In genomic region chrX:2814097-2814720, ce11 we compare ENCODE assay signal across 5 worm cellular contexts.
A peak's percentile ranks its signal among the peaks of the same experiment; 100 is the strongest.
TF ChIP-seq lines count a peak whose summit lies in the region.

C14A11.6 (minus strand) TSS chrX:2814147.

TF ChIP-seq in whole organism, L1 larva, 84 proteins besides CTCF, POLR2A, EP300 and RAD21:
- TF ChIP-seq egl-13 (tag; optimal IDR thresholded peaks at IDR 0.05; lab: Kevin White, UChicago) (no peak), lin-39 (tag; optimal IDR thresholded peaks at IDR 0.05; lab: Kevin White, UChicago) (no peak), mep-1 (tag; optimal IDR thresholded peaks at IDR 0.05; lab: Kevin White, UChicago) (no peak), nhr-71 (tag; optimal IDR thresholded peaks at IDR 0.05; lab: Kevin White, UChicago) (peak; percentile 12), snu-23 (GFP tag; optimal IDR thresholded peaks at IDR 0.05; lab: Kevin White, UChicago) (peak; percentile 5), nhr-47 (tag; optimal IDR thresholded peaks at IDR 0.05; lab: Kevin White, UChicago) (peak; percentile 20), lsy-2 (tag; optimal IDR thresholded peaks at IDR 0.05; lab: Kevin White, UChicago) (peak in 1 of 2 experiments; percentile 5), lin-14 (GFP tag; optimal IDR thresholded peaks at IDR 0.05; lab: Kevin White, UChicago) (peak; percentile 55), unc-62 (GFP tag; optimal IDR thresholded peaks at IDR 0.05; lab: Kevin White, UChicago) (no peak), fkh-8 (tag; optimal IDR thresholded peaks at IDR 0.05; lab: Kevin White, UChicago) (peak; percentile 11)

TF ChIP-seq in whole organism, L2 larva, 48 proteins besides CTCF, POLR2A, EP300 and RAD21 (continues in another document):
- TF ChIP-seq aly-2 (tag; optimal IDR thresholded peaks at IDR 0.05; lab: Kevin White, UChicago) (no peak), dmd-4 (tag; optimal IDR thresholded peaks at IDR 0.05; lab: Kevin White, UChicago) (no peak), ztf-11 (tag; optimal IDR thresholded peaks at IDR 0.05; lab: Kevin White, UChicago) (no peak), nhr-11 (tag; optimal IDR thresholded peaks at IDR 0.05; lab: Kevin White, UChicago) (no peak), ztf-4 (tag; optimal IDR thresholded peaks at IDR 0.05; lab: Kevin White, UChicago) (no peak), unc-62 (GFP tag; optimal IDR thresholded peaks at IDR 0.05; lab: Kevin White, UChicago) (no peak), nhr-77 (tag; optimal IDR thresholded peaks at IDR 0.05; lab: Kevin White, UChicago) (no peak), snpc-4 (tag; optimal IDR thresholded peaks at IDR 0.05; lab: Kevin White, UChicago) (no peak), fos-1 (tag; optimal IDR thresholded peaks at IDR 0.05; lab: Kevin White, UChicago) (no peak), elt-3 (tag; optimal IDR thresholded peaks at IDR 0.05; lab: Kevin White, UChicago) (no peak), sem-4 (tag; optimal IDR thresholded peaks at IDR 0.05; lab: Kevin White, UChicago) (no peak), nhr-10 (tag; optimal IDR thresholded peaks at IDR 0.05; lab: Kevin White, UChicago) (no peak), ceh-16 (tag; optimal IDR thresholded peaks at IDR 0.05; lab: Kevin White, UChicago) (no peak), nhr-12 (tag; optimal IDR thresholded peaks at IDR 0.05; lab: Kevin White, UChicago) (no peak), C34F6.9 (tag; optimal IDR thresholded peaks at IDR 0.05; lab: Kevin White, UChicago) (peak; percentile 39), unc-55 (GFP tag; optimal IDR thresholded peaks at IDR 0.05; lab: Kevin White, UChicago) (peak; percentile 81), crh-2 (tag; optimal IDR thresholded peaks at IDR 0.05; lab: Kevin White, UChicago) (peak; percentile 18), mbf-1 (tag; optimal IDR thresholded peaks at IDR 0.05; lab: Kevin White, UChicago) (no peak), lin-39 (tag; optimal IDR thresholded peaks at IDR 0.05; lab: Kevin White, UChicago) (no peak), elt-1 (tag; optimal IDR thresholded peaks at IDR 0.05; lab: Kevin White, UChicago) (no peak), mab-5 (tag; optimal IDR thresholded peaks at IDR 0.05; lab: Kevin White, UChicago) (no peak), F13H6.1 (tag; optimal IDR thresholded peaks at IDR 0.05; lab: Kevin White, UChicago) (no peak)

TF ChIP-seq in whole organism, L3 larva, 47 proteins besides CTCF, POLR2A, EP300 and RAD21:
- TF ChIP-seq elt-2 (tag; optimal IDR thresholded peaks at IDR 0.05; lab: Kevin White, UChicago) (no peak), unc-62 (GFP tag; optimal IDR thresholded peaks at IDR 0.05; lab: Kevin White, UChicago) (no peak), nhr-12 (tag; optimal IDR thresholded peaks at IDR 0.05; lab: Kevin White, UChicago) (no peak), nhr-43 (tag; optimal IDR thresholded peaks at IDR 0.05; lab: Kevin White, UChicago; ENCODE audit: poor library complexity, severe bottlenecking) (no peak), unc-39 (tag; optimal IDR thresholded peaks at IDR 0.05; lab: Kevin White, UChicago) (no peak), jun-1 (tag; optimal IDR thresholded peaks at IDR 0.05; lab: Kevin White, UChicago) (no peak), skn-1 (tag; optimal IDR thresholded peaks at IDR 0.05; lab: Kevin White, UChicago) (no peak), mml-1 (tag; optimal IDR thresholded peaks at IDR 0.05; lab: Kevin White, UChicago) (no peak), nfya-1 (tag; optimal IDR thresholded peaks at IDR 0.05; lab: Kevin White, UChicago; ENCODE audit: insufficient read depth) (peak; percentile 38), ztf-11 (tag; optimal IDR thresholded peaks at IDR 0.05; lab: Kevin White, UChicago) (no peak), R02D3.7 (tag; optimal IDR thresholded peaks at IDR 0.05; lab: Kevin White, UChicago) (no peak), hmg-11 (tag; optimal IDR thresholded peaks at IDR 0.05; lab: Kevin White, UChicago) (peak; percentile 14), sea-2 (GFP tag; optimal IDR thresholded peaks at IDR 0.05; lab: Kevin White, UChicago) (no peak), fkh-2 (tag; optimal IDR thresholded peaks at IDR 0.05; lab: Kevin White, UChicago) (no peak), nhr-77 (tag; optimal IDR thresholded peaks at IDR 0.05; lab: Kevin White, UChicago) (no peak), ama-1 (optimal IDR thresholded peaks at IDR 0.05; lab: Kevin White, UChicago) (no peak), daf-12 (tag; optimal IDR thresholded peaks at IDR 0.05; lab: Kevin White, UChicago) (no peak), nhr-25 (tag; optimal IDR thresholded peaks at IDR 0.05; lab: Kevin White, UChicago) (no peak), lin-39 (tag; optimal IDR thresholded peaks at IDR 0.05; lab: Kevin White, UChicago) (peak; percentile 19), nhr-76 (tag; optimal IDR thresholded peaks at IDR 0.05; lab: Kevin White, UChicago) (no peak)

TF ChIP-seq in whole organism, L4 larva, 104 proteins besides CTCF, POLR2A, EP300 and RAD21:
- TF ChIP-seq ztf-11 (tag; optimal IDR thresholded peaks at IDR 0.05; lab: Kevin White, UChicago) = no peak
- no peak for TF ChIP-seq ZK546.5 (tag; optimal IDR thresholded peaks at IDR 0.05; lab: Kevin White, UChicago)
- peak; percentile 11 for TF ChIP-seq mep-1 (tag; optimal IDR thresholded peaks at IDR 0.05; lab: Kevin White, UChicago)
- peak; percentile 63 for TF ChIP-seq hlh-30 (tag; optimal IDR thresholded peaks at IDR 0.05; lab: Kevin White, UChicago; ENCODE audit: insufficient read depth)
- TF ChIP-seq Y5F2A.4 (GFP tag; optimal IDR thresholded peaks at IDR 0.05; lab: Kevin White, UChicago) = no peak
- no peak for TF ChIP-seq dmd-9 (GFP tag; IDR thresholded peaks at IDR 0.05; lab: Robert Waterston, UW)
- no peak for TF ChIP-seq F26F4.8 (GFP tag; conservative IDR thresholded peaks at IDR 0.05; lab: Robert Waterston, UW)
- TF ChIP-seq F10B5.3 (tag; optimal IDR thresholded peaks at IDR 0.05; lab: Kevin White, UChicago) = no peak
- peak in 1 of 2 experiments; percentile 19 for TF ChIP-seq mdl-1 (tag; optimal IDR thresholded peaks at IDR 0.05; lab: Kevin White, UChicago)
- no peak for TF ChIP-seq hif-1 (tag; optimal IDR thresholded peaks at IDR 0.05; lab: Kevin White, UChicago)
- no peak for TF ChIP-seq daf-16 (GFP tag; optimal IDR thresholded peaks at IDR 0.05; lab: Kevin White, UChicago)
- peak; percentile 18 for TF ChIP-seq daf-16 (tag; optimal IDR thresholded peaks at IDR 0.05; lab: Kevin White, UChicago)
- peak; percentile 55 for TF ChIP-seq fkh-10 (GFP tag; optimal IDR thresholded peaks at IDR 0.05; lab: Kevin White, UChicago)
- no peak for TF ChIP-seq lin-39 (tag; optimal IDR thresholded peaks at IDR 0.05; lab: Kevin White, UChicago)
- peak; percentile 51 for TF ChIP-seq dve-1 (tag; optimal IDR thresholded peaks at IDR 0.05; lab: Kevin White, UChicago; ENCODE audit: insufficient read depth)
- no peak for TF ChIP-seq tag-97 (GFP tag; IDR thresholded peaks at IDR 0.05; lab: Robert Waterston, UW)
- no peak for TF ChIP-seq R02D3.7 (tag; optimal IDR thresholded peaks at IDR 0.05; lab: Kevin White, UChicago)

TF ChIP-seq in whole organism, late embryonic, 69 proteins besides CTCF, POLR2A, EP300 and RAD21:
- TF ChIP-seq tbx-2 (tag; optimal IDR thresholded peaks at IDR 0.05; lab: Kevin White, UChicago) (no peak), ceh-48 (tag; optimal IDR thresholded peaks at IDR 0.05; lab: Kevin White, UChicago) (peak; percentile 53), ets-4 (tag; optimal IDR thresholded peaks at IDR 0.05; lab: Kevin White, UChicago) (no peak), mec-3 (tag; optimal IDR thresholded peaks at IDR 0.05; lab: Kevin White, UChicago; ENCODE audit: borderline replicate concordance) (no peak)

Comparison
In these comparisons a context has a peak if more than half of its experiments do, and no peak if none do; other contexts are left out.
1. Of the 29 proteins assayed by ChIP-seq in both whole organism, L4 larva and whole organism, L1 larva: peak only in whole organism, L4 larva: fkh-10 and mep-1; only in whole organism, L1 larva: none; in both: none; in neither: 25; mixed calls (peak in some experiments, not most) for 2.